Fruit fly (Drosophila melanogaster) whole organism: ENCODE data around the gene mTTF.

Experiments
- CG8478 ChIP-seq: fragments of >200 bp; optimal IDR thresholded peaks from 2 replicates; lab custom pipeline; 2018; ENCODE audit warnings: inconsistent platforms
- pan ChIP-seq: fragments of >200 bp; optimal IDR thresholded peaks from 2 replicates; lab custom pipeline; 2017
- psq ChIP-seq: fragments of >200 bp; optimal IDR thresholded peaks from 2 replicates; lab custom pipeline; 2017
- usp ChIP-seq: fragments of >200 bp; optimal IDR thresholded peaks from 2 replicates; lab custom pipeline; 2017; ENCODE audit warnings: missing biosample characterization, missing genetic modification characterization, mixed read lengths

DNA sequence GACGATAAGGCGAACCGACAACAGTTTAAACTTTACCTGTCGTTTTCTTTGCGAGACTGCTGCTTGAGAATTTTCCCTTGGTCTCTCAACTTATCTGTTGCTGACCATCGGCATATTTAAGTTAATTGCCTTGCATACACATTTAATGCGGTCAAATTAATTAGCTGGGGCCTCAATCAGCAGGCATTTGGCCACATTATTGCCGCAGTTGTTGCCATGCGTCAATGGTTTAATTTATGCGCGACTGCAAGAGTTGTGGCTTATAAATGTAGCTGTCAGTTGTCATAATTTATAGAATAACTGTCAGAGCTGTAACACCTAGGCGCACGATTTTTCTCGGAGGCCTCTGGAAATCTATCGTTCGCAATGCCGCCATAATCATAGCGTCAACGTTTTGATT lies 25.4 kb upstream of the mTTF start:
- no peak for TF ChIP-seq CG8478 (lab: Kevin White, UChicago)
- TF ChIP-seq usp (GFP tag; lab: Kevin White, UChicago) = no peak
- no peak for TF ChIP-seq pan (lab: Kevin White, UChicago)
- TF ChIP-seq psq = no peak
